Worm (Caenorhabditis elegans) whole organism, L3 larva: ENCODE data around the gene srw-143.
"Not testable (repeated sequence)": the region's sequence is repeated elsewhere in the genome, so short reads cannot be mapped to it uniquely, and the experiment has no call there.

ENCODE experiments used
- ZK546.5 ChIP-seq: sonication (generic microtip); optimal IDR thresholded peaks from 2 replicates; lab custom pipeline; 2017; ENCODE audit warnings: missing biosample characterization, missing genetic modification characterization
- aly-2 ChIP-seq: fragments of 150-350 bp; optimal IDR thresholded peaks from 2 replicates; lab custom pipeline; 2014; ENCODE audit warnings: missing biosample characterization, missing genetic modification characterization
- ama-1 ChIP-seq: fragments of 150-350 bp; optimal IDR thresholded peaks from 2 replicates; lab custom pipeline; 2018
- ceh-16 ChIP-seq: sonication (generic microtip); optimal IDR thresholded peaks from 2 replicates; lab custom pipeline; 2017; ENCODE audit warnings: missing biosample characterization, missing genetic modification characterization
- ceh-28 ChIP-seq: fragments of 150-350 bp; optimal IDR thresholded peaks from 2 replicates; lab custom pipeline; 2014; ENCODE audit warnings: missing biosample characterization, missing genetic modification reagents, missing genetic modification characterization
- ceh-82 ChIP-seq: fragments of 150-350 bp; optimal IDR thresholded peaks from 2 replicates; lab custom pipeline; 2014; ENCODE audit warnings: missing biosample characterization, missing genetic modification characterization
- ceh-9 ChIP-seq: sonication (generic microtip); optimal IDR thresholded peaks from 2 replicates; lab custom pipeline; 2018; ENCODE audit warnings: missing biosample characterization, missing genetic modification characterization
- egl-27 ChIP-seq: sonication (generic microtip); optimal IDR thresholded peaks from 4 replicates; lab custom pipeline; 2017; ENCODE audit warnings: missing biosample characterization, missing genetic modification reagents, missing genetic modification characterization
- egl-5 ChIP-seq: fragments of 150-350 bp; optimal IDR thresholded peaks from 2 replicates; lab custom pipeline; 2017; ENCODE audit warnings: missing biosample characterization, missing genetic modification reagents, missing genetic modification characterization, inconsistent platforms
- elt-1 ChIP-seq: fragments of 150-350 bp; optimal IDR thresholded peaks from 2 replicates; lab custom pipeline; 2014; ENCODE audit warnings: missing biosample characterization, missing genetic modification characterization
- eor-1 ChIP-seq, 2 experiments: fragments of 150-350 bp; optimal IDR thresholded peaks; 2 replicates each; lab custom pipeline; 2014 to 2018; ENCODE audit warnings: missing biosample characterization in 2 of 2, missing genetic modification characterization in 2 of 2
- fkh-10 ChIP-seq: sonication (generic microtip); optimal IDR thresholded peaks from 2 replicates; lab custom pipeline; 2017; ENCODE audit warnings: missing biosample characterization, missing genetic modification reagents, missing genetic modification characterization
- fkh-2 ChIP-seq: fragments of 150-350 bp; optimal IDR thresholded peaks from 2 replicates; lab custom pipeline; 2014; ENCODE audit warnings: missing biosample characterization, missing genetic modification reagents, missing genetic modification characterization
- fos-1 ChIP-seq: fragments of 150-350 bp; optimal IDR thresholded peaks from 2 replicates; lab custom pipeline; 2014; ENCODE audit warnings: missing biosample characterization, missing genetic modification characterization
- jun-1 ChIP-seq: fragments of 150-350 bp; optimal IDR thresholded peaks from 2 replicates; lab custom pipeline; 2014; ENCODE audit warnings: missing biosample characterization, missing genetic modification reagents, missing genetic modification characterization
- lin-15B ChIP-seq: fragments of 150-350 bp; optimal IDR thresholded peaks from 2 replicates; lab custom pipeline; 2014; ENCODE audit warnings: missing biosample characterization, missing genetic modification characterization
- lin-39 ChIP-seq: fragments of 150-350 bp; optimal IDR thresholded peaks from 2 replicates; lab custom pipeline; 2018; ENCODE audit warnings: missing biosample characterization, missing genetic modification reagents, missing genetic modification characterization
- lsy-12 ChIP-seq: sonication (generic microtip); optimal IDR thresholded peaks from 2 replicates; lab custom pipeline; 2016; ENCODE audit warnings: mild to moderate bottlenecking, missing genetic modification characterization, missing compliant biosample characterization
- mdl-1 ChIP-seq: fragments of 150-350 bp; optimal IDR thresholded peaks from 2 replicates; lab custom pipeline; 2014; ENCODE audit warnings: missing biosample characterization, missing genetic modification characterization
- mml-1 ChIP-seq: fragments of 150-350 bp; sonication (generic microtip); optimal IDR thresholded peaks from 3 replicates; lab custom pipeline; 2014; ENCODE audit warnings: missing biosample characterization, missing genetic modification characterization
- nfya-1 ChIP-seq: sonication (generic microtip); optimal IDR thresholded peaks from 2 replicates; lab custom pipeline; 2017; ENCODE audit warnings: missing genetic modification characterization, mild to moderate bottlenecking, missing compliant biosample characterization, antibody characterized with exemption, moderate library complexity; ENCODE audit not compliant: insufficient read depth
- nhr-12 ChIP-seq: fragments of 150-350 bp; optimal IDR thresholded peaks from 2 replicates; lab custom pipeline; 2014; ENCODE audit warnings: missing biosample characterization, missing genetic modification characterization
- nhr-23 ChIP-seq: fragments of 150-350 bp; optimal IDR thresholded peaks from 2 replicates; lab custom pipeline; 2014; ENCODE audit warnings: missing biosample characterization, missing genetic modification reagents, missing genetic modification characterization
- nhr-25 ChIP-seq: sonication (generic microtip); optimal IDR thresholded peaks from 2 replicates; lab custom pipeline; 2017; ENCODE audit warnings: missing biosample characterization, missing genetic modification characterization
- nhr-28 ChIP-seq: fragments of 150-350 bp; optimal IDR thresholded peaks from 2 replicates; lab custom pipeline; 2014; ENCODE audit warnings: missing biosample characterization, missing genetic modification characterization
- nhr-43 ChIP-seq: sonication (generic microtip); optimal IDR thresholded peaks from 2 replicates; lab custom pipeline; 2016; ENCODE audit warnings: mild to moderate bottlenecking, missing genetic modification characterization, missing compliant biosample characterization; ENCODE audit not compliant: poor library complexity, severe bottlenecking
- nhr-67 ChIP-seq: fragments of 150-350 bp; optimal IDR thresholded peaks from 2 replicates; lab custom pipeline; 2014; ENCODE audit warnings: missing biosample characterization, missing genetic modification characterization
- nhr-76 ChIP-seq: fragments of 150-350 bp; sonication (generic microtip); optimal IDR thresholded peaks from 5 replicates; lab custom pipeline; 2014; ENCODE audit warnings: missing biosample characterization, missing genetic modification characterization
- nhr-77 ChIP-seq: fragments of 150-350 bp; optimal IDR thresholded peaks from 2 replicates; lab custom pipeline; 2014; ENCODE audit warnings: missing biosample characterization, missing genetic modification characterization
- pqm-1 ChIP-seq: fragments of 150-350 bp; optimal IDR thresholded peaks from 2 replicates; lab custom pipeline; 2017; ENCODE audit warnings: missing biosample characterization, missing genetic modification characterization, inconsistent platforms
- sea-2 ChIP-seq: fragments of 150-350 bp; sonication (generic microtip); optimal IDR thresholded peaks from 4 replicates; lab custom pipeline; 2014; ENCODE audit warnings: missing biosample characterization, missing genetic modification reagents, missing genetic modification characterization
- skn-1 ChIP-seq: fragments of 150-350 bp; optimal IDR thresholded peaks from 2 replicates; lab custom pipeline; 2014; ENCODE audit warnings: missing biosample characterization, missing genetic modification characterization
- snpc-4 ChIP-seq: fragments of 150-350 bp; optimal IDR thresholded peaks from 2 replicates; lab custom pipeline; 2014; ENCODE audit warnings: missing biosample characterization, missing genetic modification characterization
- tbx-2 ChIP-seq: sonication (generic microtip); optimal IDR thresholded peaks from 2 replicates; lab custom pipeline; 2016; ENCODE audit warnings: mild to moderate bottlenecking, missing genetic modification characterization, missing compliant biosample characterization
- unc-39 ChIP-seq: sonication (generic microtip); optimal IDR thresholded peaks from 4 replicates; lab custom pipeline; 2017; ENCODE audit warnings: missing biosample characterization, missing genetic modification characterization
- ztf-4 ChIP-seq: fragments of 150-350 bp; optimal IDR thresholded peaks from 2 replicates; lab custom pipeline; 2014; ENCODE audit warnings: missing biosample characterization, missing genetic modification characterization

The srw-143 gene

DNA sequence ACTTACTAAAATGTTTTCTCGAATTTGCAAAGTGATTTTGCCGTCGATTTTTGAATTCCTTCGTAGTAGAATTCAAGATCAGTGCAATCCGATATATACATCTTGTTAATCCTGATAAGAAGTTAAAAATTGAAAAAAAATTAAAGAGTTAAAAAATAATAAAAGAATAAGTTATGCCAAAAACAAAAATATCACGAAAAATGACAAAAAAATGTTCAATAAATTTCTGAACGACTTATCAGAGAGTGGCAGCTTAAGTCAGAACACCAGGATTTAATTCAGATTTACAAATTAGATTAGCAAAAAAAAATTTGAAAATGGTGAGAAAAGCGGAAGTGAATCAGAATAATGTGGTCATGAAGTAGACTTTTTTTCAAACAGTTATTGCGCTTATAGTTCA is 34.0 kb upstream of the srw-143 start, which contains the start of gene srw-123:
srw-123 (minus strand) TSS at position 101 of the 400 bp plus-strand sequence.
- not testable (repeated sequence) for TF ChIP-seq nhr-77 (tag; lab: Kevin White, UChicago); snpc-4 (tag; lab: Kevin White, UChicago); lin-15B

DNA sequence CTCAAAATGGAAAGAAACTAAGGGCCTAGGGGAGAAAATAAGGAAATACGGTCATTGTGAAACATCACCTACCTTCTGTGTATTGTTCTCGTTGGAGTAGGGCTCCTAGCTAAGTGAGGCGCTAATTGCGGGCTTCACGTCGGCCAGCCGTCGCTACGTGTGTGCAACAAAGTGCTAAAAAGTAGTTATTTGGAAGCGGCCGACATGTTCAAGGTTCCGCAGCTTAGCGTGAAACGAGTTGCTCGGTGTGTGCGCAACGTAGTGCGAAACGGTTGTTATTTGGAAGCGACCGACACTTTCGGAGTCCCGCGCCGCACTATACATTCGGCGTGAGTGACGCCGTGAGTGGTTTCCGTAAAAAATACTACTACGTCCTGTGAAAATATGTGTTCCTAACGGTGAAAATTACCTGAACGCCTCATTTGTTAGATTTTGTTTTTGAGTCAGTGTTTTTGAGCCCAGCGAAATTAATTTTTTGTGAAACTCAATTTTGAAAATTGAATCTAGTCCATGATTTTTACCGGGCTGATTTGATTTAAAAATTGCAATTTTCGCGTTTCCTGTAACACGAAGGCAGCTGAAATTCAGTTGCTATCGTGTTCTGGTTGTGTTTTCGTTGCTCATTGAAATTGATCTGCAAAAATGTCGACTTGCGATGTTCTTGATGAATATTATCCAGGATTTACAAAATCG is 30.1 kb upstream of the srw-143 start, which contains the start of gene srw-129:
srw-129 (plus strand) TSS at position 643 of the 693 bp plus-strand sequence.
- TF ChIP-seq ceh-16, result no peak
- no peak for TF ChIP-seq nhr-12 (tag; lab: Kevin White, UChicago)
- TF ChIP-seq ama-1 (lab: Kevin White, UChicago), result no peak
- no peak for TF ChIP-seq fkh-2
- TF ChIP-seq skn-1 (tag; lab: Kevin White, UChicago), result no peak
- TF ChIP-seq aly-2 (tag; lab: Kevin White, UChicago), result no peak
- TF ChIP-seq jun-1 (tag; lab: Kevin White, UChicago), result no peak
- no peak for TF ChIP-seq eor-1 (tag; optimal IDR thresholded peaks at IDR 0.05; lab: Kevin White, UChicago)
- TF ChIP-seq tbx-2 (tag; lab: Kevin White, UChicago), result no peak
- TF ChIP-seq pqm-1 (tag; lab: Kevin White, UChicago), result no peak
- no peak for TF ChIP-seq nhr-43 (tag; lab: Kevin White, UChicago)
- TF ChIP-seq nhr-23 (tag; lab: Kevin White, UChicago), result no peak
- TF ChIP-seq nhr-28 (tag; lab: Kevin White, UChicago), result no peak
- TF ChIP-seq ZK546.5 (tag; lab: Kevin White, UChicago), result no peak
- no peak for TF ChIP-seq egl-27
- TF ChIP-seq ztf-4 (tag; lab: Kevin White, UChicago), result no peak

DNA sequence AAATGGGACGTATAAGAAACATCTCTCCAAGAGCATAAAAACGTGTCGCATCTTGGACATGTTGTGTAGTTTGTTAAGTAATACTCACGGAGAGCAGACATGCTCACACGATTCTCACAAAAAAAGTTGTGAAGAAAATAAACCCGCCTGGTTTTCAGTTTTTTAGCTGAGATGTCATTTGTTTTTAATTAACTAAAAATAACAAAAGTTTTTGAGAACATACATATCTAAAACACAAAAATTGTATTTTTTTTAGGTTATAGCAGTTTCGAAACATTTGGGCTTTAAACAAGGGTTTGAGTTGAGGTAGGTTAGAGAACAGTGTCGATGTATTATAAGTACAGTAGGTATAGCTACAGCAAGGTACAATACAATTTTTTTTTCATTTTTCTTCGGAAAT is 23.5 kb upstream of the srw-143 start, which contains the start of gene srh-88:
srh-88 (minus strand) TSS at position 101 of the 400 bp plus-strand sequence.
- TF ChIP-seq skn-1 (tag; lab: Kevin White, UChicago) (no peak), nhr-76 (tag; lab: Kevin White, UChicago) (no peak), sea-2 (GFP tag; lab: Kevin White, UChicago) (no peak), ceh-9 (tag; lab: Kevin White, UChicago) (no peak), unc-39 (tag; lab: Kevin White, UChicago) (no peak), fos-1 (no peak), lin-15B (no peak), snpc-4 (tag; lab: Kevin White, UChicago) (no peak), nhr-67 (tag; lab: Kevin White, UChicago) (no peak), egl-27 (no peak), nhr-12 (tag; lab: Kevin White, UChicago) (no peak), egl-5 (tag; lab: Kevin White, UChicago) (no peak), nfya-1 (tag; lab: Kevin White, UChicago) (no peak), ceh-16 (no peak), nhr-77 (tag; lab: Kevin White, UChicago) (no peak), nhr-25 (tag; lab: Kevin White, UChicago) (no peak), ceh-82 (tag; lab: Kevin White, UChicago) (no peak)

DNA sequence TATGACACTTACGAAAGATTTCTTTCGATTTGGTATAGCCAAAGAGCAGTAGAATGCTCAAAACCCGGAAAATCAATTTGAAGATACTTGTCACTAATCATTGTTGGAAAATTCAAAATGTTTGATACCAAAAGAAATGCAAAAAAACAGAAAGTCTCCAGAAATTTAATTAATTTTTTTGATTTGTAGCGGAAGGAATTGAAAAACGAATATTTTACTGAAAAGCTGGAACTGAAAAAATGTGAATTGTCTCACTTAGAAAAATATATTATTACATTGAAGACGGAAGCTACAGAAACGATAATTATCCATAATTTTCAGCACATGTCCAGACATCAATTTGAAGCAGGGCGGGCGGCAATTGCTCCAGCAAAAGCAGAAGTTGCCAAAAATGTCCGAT is 21.7 kb upstream of the srw-143 start, which contains the start of gene srw-138:
srw-138 (minus strand) TSS at position 101 of the 400 bp plus-strand sequence.
- TF ChIP-seq egl-27 (no peak), fkh-2 (no peak), ama-1 (lab: Kevin White, UChicago) (no peak), elt-1 (tag; lab: Kevin White, UChicago) (no peak), pqm-1 (tag; lab: Kevin White, UChicago) (no peak), lsy-12 (tag; lab: Kevin White, UChicago) (no peak), nfya-1 (tag; lab: Kevin White, UChicago) (no peak)

DNA sequence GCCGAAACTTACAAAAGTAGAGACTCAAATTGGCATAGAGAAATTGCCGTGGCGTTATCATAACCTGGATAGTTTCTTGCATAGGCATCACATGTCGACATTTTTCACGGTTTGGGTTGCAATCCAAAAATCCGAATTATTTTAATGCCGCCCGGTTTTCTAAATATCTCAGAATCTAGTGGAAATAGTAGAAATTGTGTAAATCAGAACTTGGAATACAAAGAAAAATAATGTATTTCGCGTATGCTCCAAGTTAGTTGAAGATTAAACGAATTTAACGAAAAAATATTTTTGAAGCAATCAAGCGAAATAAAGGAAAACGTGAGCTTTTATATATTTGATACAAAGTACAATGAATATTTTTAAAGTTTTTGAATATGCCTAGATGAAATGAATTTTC is 19.6 kb upstream of the srw-143 start, which contains the start of gene srw-144:
srw-144 (minus strand) TSS at position 101 of the 400 bp plus-strand sequence.
- no peak for TF ChIP-seq ceh-28 (tag; lab: Kevin White, UChicago)
- no peak for TF ChIP-seq fkh-10 (GFP tag; lab: Kevin White, UChicago)
- TF ChIP-seq ceh-82 (tag; lab: Kevin White, UChicago), result no peak
- no peak for TF ChIP-seq lin-39 (tag; lab: Kevin White, UChicago)
- no peak for TF ChIP-seq nhr-67 (tag; lab: Kevin White, UChicago)
- TF ChIP-seq nhr-77 (tag; lab: Kevin White, UChicago), result no peak
- no peak for TF ChIP-seq mdl-1 (tag; lab: Kevin White, UChicago)
- TF ChIP-seq nhr-28 (tag; lab: Kevin White, UChicago), result no peak
- no peak for TF ChIP-seq aly-2 (tag; lab: Kevin White, UChicago)
- no peak for TF ChIP-seq mml-1 (tag; lab: Kevin White, UChicago)
- TF ChIP-seq ZK546.5 (tag; lab: Kevin White, UChicago), result no peak
- TF ChIP-seq ceh-9 (tag; lab: Kevin White, UChicago), result no peak
